Worm (Caenorhabditis elegans) whole organism, L2 larva: Measurements from ENCODE around the gene him-10.
A peak's percentile ranks its signal among the peaks of the same experiment; 100 is the strongest.

Experiments
- F13H6.1 ChIP-seq: sonication (generic microtip); optimal IDR thresholded peaks from 2 replicates; lab custom pipeline; 2016; ENCODE audit warnings: missing genetic modification characterization, missing compliant biosample characterization
- Y55F3AM.14 ChIP-seq: fragments of 200-800 bp; sonication (Bioruptor generic); optimal IDR thresholded peaks from 2 replicates; lab custom pipeline; 2018; ENCODE audit warnings: mild to moderate bottlenecking, missing genetic modification characterization, missing compliant biosample characterization
- aly-2 ChIP-seq: fragments of 150-350 bp; optimal IDR thresholded peaks from 2 replicates; lab custom pipeline; 2014; ENCODE audit warnings: missing biosample characterization, missing genetic modification characterization
- ceh-16 ChIP-seq: fragments of 150-350 bp; optimal IDR thresholded peaks from 2 replicates; lab custom pipeline; 2014; ENCODE audit warnings: missing biosample characterization, missing genetic modification characterization
- ceh-82 ChIP-seq: fragments of 150-350 bp; optimal IDR thresholded peaks from 2 replicates; lab custom pipeline; 2014; ENCODE audit warnings: missing biosample characterization, missing genetic modification characterization
- crh-2 ChIP-seq: sonication (generic microtip); optimal IDR thresholded peaks from 2 replicates; lab custom pipeline; 2017; ENCODE audit warnings: missing biosample characterization, missing genetic modification characterization
- elt-1 ChIP-seq: fragments of 150-350 bp; optimal IDR thresholded peaks from 2 replicates; lab custom pipeline; 2014; ENCODE audit warnings: missing biosample characterization, missing genetic modification characterization
- elt-3 ChIP-seq: sonication (generic microtip); optimal IDR thresholded peaks from 2 replicates; lab custom pipeline; 2017; ENCODE audit warnings: missing biosample characterization, missing genetic modification characterization
- fos-1 ChIP-seq: fragments of 150-350 bp; optimal IDR thresholded peaks from 2 replicates; lab custom pipeline; 2014; ENCODE audit warnings: missing biosample characterization, missing genetic modification characterization
- lin-13 ChIP-seq: fragments of 150-350 bp; optimal IDR thresholded peaks from 2 replicates; lab custom pipeline; 2014; ENCODE audit warnings: missing biosample characterization, missing genetic modification reagents, missing genetic modification characterization
- lin-39 ChIP-seq: fragments of 150-350 bp; optimal IDR thresholded peaks from 2 replicates; lab custom pipeline; 2014; ENCODE audit warnings: missing biosample characterization, missing genetic modification reagents, missing genetic modification characterization
- lsy-2 ChIP-seq, 2 experiments: fragments of 150-350 bp in 1 of 2; sonication (generic microtip) in 1 of 2; optimal IDR thresholded peaks; 2 replicates each; lab custom pipeline; 2014 to 2017; ENCODE audit warnings: missing biosample characterization in 2 of 2, missing genetic modification characterization in 2 of 2
- mab-5 ChIP-seq: fragments of 150-350 bp; optimal IDR thresholded peaks from 2 replicates; lab custom pipeline; 2014; ENCODE audit warnings: missing biosample characterization, missing genetic modification characterization
- mbf-1 ChIP-seq: sonication (generic microtip); optimal IDR thresholded peaks from 2 replicates; lab custom pipeline; 2017; ENCODE audit warnings: missing biosample characterization, missing genetic modification characterization
- mdl-1 ChIP-seq, 2 experiments: fragments of 150-350 bp in 1 of 2; sonication (generic microtip) in 1 of 2; optimal IDR thresholded peaks; 2 replicates each; lab custom pipeline; 2017; ENCODE audit warnings: missing biosample characterization in 2 of 2, missing genetic modification characterization in 2 of 2
- nhr-10 ChIP-seq: sonication (generic microtip); optimal IDR thresholded peaks from 2 replicates; lab custom pipeline; 2017; ENCODE audit warnings: missing biosample characterization, missing genetic modification characterization
- nhr-129 ChIP-seq: fragments of 150-350 bp; optimal IDR thresholded peaks from 2 replicates; lab custom pipeline; 2014; ENCODE audit warnings: missing biosample characterization, missing genetic modification characterization
- nhr-21 ChIP-seq: fragments of 150-350 bp; optimal IDR thresholded peaks from 2 replicates; lab custom pipeline; 2014; ENCODE audit warnings: missing biosample characterization, missing genetic modification characterization
- nhr-23 ChIP-seq: fragments of 150-350 bp; optimal IDR thresholded peaks from 2 replicates; lab custom pipeline; 2014; ENCODE audit warnings: missing biosample characterization, missing genetic modification reagents, missing genetic modification characterization
- nhr-237 ChIP-seq: fragments of 150-350 bp; optimal IDR thresholded peaks from 2 replicates; lab custom pipeline; 2014; ENCODE audit warnings: missing biosample characterization, missing genetic modification characterization
- nhr-25 ChIP-seq: fragments of 150-350 bp; sonication (generic microtip); optimal IDR thresholded peaks from 3 replicates; lab custom pipeline; 2014; ENCODE audit warnings: missing biosample characterization, missing genetic modification characterization
- nhr-6 ChIP-seq: fragments of 150-350 bp; optimal IDR thresholded peaks from 2 replicates; lab custom pipeline; 2014; ENCODE audit warnings: missing biosample characterization, missing genetic modification characterization
- peb-1 ChIP-seq: fragments of 150-350 bp; optimal IDR thresholded peaks from 2 replicates; lab custom pipeline; 2014; ENCODE audit warnings: missing biosample characterization, missing genetic modification characterization
- sem-4 ChIP-seq: fragments of 150-350 bp; optimal IDR thresholded peaks from 2 replicates; lab custom pipeline; 2014; ENCODE audit warnings: missing biosample characterization, missing genetic modification reagents, missing genetic modification characterization
- skn-1 ChIP-seq: sonication (generic microtip); optimal IDR thresholded peaks from 2 replicates; lab custom pipeline; 2017; ENCODE audit warnings: missing biosample characterization, missing genetic modification characterization
- sma-3 ChIP-seq: sonication (generic microtip); optimal IDR thresholded peaks from 2 replicates; lab custom pipeline; 2016; ENCODE audit warnings: missing genetic modification reagents, missing genetic modification characterization, missing compliant biosample characterization
- sma-9 ChIP-seq, 2 experiments: fragments of 150-350 bp in 1 of 2; sonication (generic microtip) in 1 of 2; optimal IDR thresholded peaks; 2 replicates each; lab custom pipeline; 2014 to 2016; ENCODE audit warnings: missing genetic modification characterization in 2 of 2, mild to moderate bottlenecking in 1 of 2, missing biosample characterization in 1 of 2, missing compliant biosample characterization in 1 of 2, missing genetic modification reagents in 1 of 2, moderate library complexity in 1 of 2
- snpc-4 ChIP-seq: fragments of 150-350 bp; optimal IDR thresholded peaks from 2 replicates; lab custom pipeline; 2014; ENCODE audit warnings: missing biosample characterization, missing genetic modification characterization
- unc-55 ChIP-seq: fragments of 150-350 bp; sonication (generic microtip); optimal IDR thresholded peaks from 3 replicates; lab custom pipeline; 2014; ENCODE audit warnings: missing biosample characterization, missing genetic modification reagents, missing genetic modification characterization
- unc-62 ChIP-seq: fragments of 150-350 bp; optimal IDR thresholded peaks from 2 replicates; lab custom pipeline; 2014; ENCODE audit warnings: missing biosample characterization, missing genetic modification reagents, missing genetic modification characterization
- zag-1 ChIP-seq: fragments of 150-350 bp; optimal IDR thresholded peaks from 2 replicates; lab custom pipeline; 2014; ENCODE audit warnings: missing biosample characterization, missing genetic modification characterization
- ztf-1 ChIP-seq: fragments of 200-800 bp; sonication (Bioruptor generic); conservative IDR thresholded peaks from 2 replicates; pipeline ENCODE4 v1.3.6; 2022; ENCODE audit warnings: missing genetic modification characterization, missing compliant biosample characterization

him-10 gene

DNA sequence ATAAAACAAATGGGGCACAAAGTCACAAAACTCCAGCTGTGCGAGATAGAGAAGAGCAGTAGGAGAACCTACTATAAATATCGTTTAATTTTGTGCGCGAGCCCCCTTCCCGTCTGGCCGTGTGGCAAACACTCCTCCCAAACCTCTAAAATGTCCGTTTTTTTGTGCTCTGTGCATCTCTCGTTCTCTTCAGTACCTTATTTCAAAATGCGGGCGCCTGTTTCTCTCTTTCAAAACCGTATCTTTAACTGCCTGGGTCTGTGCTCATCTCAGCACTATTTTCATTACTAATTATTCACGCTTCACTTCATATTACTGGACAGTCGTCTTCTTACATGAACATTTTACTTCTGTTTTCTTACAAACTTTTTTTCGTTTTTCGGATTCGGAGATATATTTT lies 7.0 kb downstream of the him-10 start:
- TF ChIP-seq crh-2 (tag; lab: Kevin White, UChicago) (no peak), fos-1 (tag; lab: Kevin White, UChicago) (peak; percentile 35)

- TF ChIP-seq ceh-82 (tag; lab: Kevin White, UChicago) (no peak), nhr-237 (tag; lab: Kevin White, UChicago) (no peak), lin-13 (GFP tag; lab: Kevin White, UChicago) (no peak), sem-4 (tag; lab: Kevin White, UChicago) (no peak), nhr-6 (tag; lab: Kevin White, UChicago) (no peak), snpc-4 (tag; lab: Kevin White, UChicago) (no peak), aly-2 (no peak), nhr-129 (tag; lab: Kevin White, UChicago) (no peak), nhr-23 (no peak), lin-39 (tag; lab: Kevin White, UChicago) (no peak)
Observed at ce11 chrIII:5811957-5812356, 8.9 kb downstream of the him-10 start.

DNA sequence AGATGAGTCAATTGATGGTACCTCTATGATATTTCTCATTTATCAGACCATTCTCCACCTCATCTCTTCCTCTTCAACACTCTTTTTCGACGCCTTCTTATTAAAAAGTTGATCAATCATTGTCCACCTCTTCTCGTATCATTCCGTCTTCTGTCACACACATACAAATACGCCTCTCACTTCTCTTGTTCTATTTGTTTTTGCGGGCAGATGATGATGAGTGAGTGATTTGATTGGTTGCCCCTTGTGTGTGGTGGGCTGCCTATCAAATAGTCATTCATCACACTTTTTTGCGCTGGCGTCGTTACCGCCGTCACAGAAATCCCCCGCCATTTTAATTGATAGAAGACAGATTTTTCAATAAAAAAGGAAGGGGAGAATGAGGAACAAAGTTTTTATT lies 9.6 kb downstream of the him-10 start:
- TF ChIP-seq mab-5 (no peak), nhr-23 (no peak), lsy-2 (tag; optimal IDR thresholded peaks at IDR 0.05; lab: Kevin White, UChicago) (no peak), unc-55 (GFP tag; lab: Kevin White, UChicago) (no peak), sem-4 (tag; lab: Kevin White, UChicago) (no peak), fos-1 (tag; lab: Kevin White, UChicago) (peak; percentile 42), unc-62 (GFP tag; lab: Kevin White, UChicago) (no peak), mdl-1 (tag; optimal IDR thresholded peaks at IDR 0.05; lab: Kevin White, UChicago) (no peak), elt-1 (tag; lab: Kevin White, UChicago) (no peak), peb-1 (no peak), F13H6.1 (peak; percentile 9), nhr-25 (peak; percentile 33), mbf-1 (no peak), nhr-10 (no peak), elt-3 (tag; lab: Kevin White, UChicago) (no peak), nhr-21 (tag; lab: Kevin White, UChicago) (peak; percentile 33), sma-3 (GFP tag; lab: Kevin White, UChicago) (peak; percentile 75), sma-9 (GFP tag; optimal IDR thresholded peaks at IDR 0.05; lab: Kevin White, UChicago) (peak; percentile 21), sma-9 (tag; optimal IDR thresholded peaks at IDR 0.05; lab: Kevin White, UChicago) (no peak)

ce11 chrIII:5813501-5813900 lies 10.4 kb downstream of the him-10 start:
- TF ChIP-seq nhr-10 (no peak), Y55F3AM.14 (no peak), sem-4 (tag; lab: Kevin White, UChicago) (peak; percentile 2)

DNA sequence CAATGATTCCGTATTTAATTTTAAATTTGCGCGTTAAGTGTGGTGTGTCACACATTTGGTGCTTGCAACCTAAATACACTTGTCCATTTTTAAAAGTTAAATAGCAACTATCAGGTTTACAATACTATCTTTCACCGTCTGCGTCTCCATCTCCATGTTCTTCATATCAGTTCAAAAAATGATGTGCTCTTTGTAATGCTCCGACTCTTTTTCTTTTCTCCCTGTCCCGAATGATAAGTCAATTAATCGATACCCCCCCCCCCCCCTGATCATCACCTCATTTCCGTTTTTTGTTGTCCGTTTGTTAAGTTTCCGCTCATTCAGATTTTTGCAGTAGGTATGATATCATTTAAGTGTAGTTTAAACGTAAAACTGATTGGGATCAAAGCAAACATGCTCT lies 11.0 kb downstream of the him-10 start:
- TF ChIP-seq sma-9 (GFP tag; optimal IDR thresholded peaks at IDR 0.05; lab: Kevin White, UChicago) (peak; percentile 64), sma-9 (tag; optimal IDR thresholded peaks at IDR 0.05; lab: Kevin White, UChicago) (no peak), nhr-21 (tag; lab: Kevin White, UChicago) (no peak), fos-1 (tag; lab: Kevin White, UChicago) (peak; percentile 25)

- TF ChIP-seq nhr-129 (tag; lab: Kevin White, UChicago) (no peak), sma-3 (GFP tag; lab: Kevin White, UChicago) (peak; percentile 34), sma-9 (GFP tag; optimal IDR thresholded peaks at IDR 0.05; lab: Kevin White, UChicago) (peak; percentile 48), sma-9 (tag; optimal IDR thresholded peaks at IDR 0.05; lab: Kevin White, UChicago) (no peak), skn-1 (tag; lab: Kevin White, UChicago) (no peak), ceh-16 (tag; lab: Kevin White, UChicago) (no peak), Y55F3AM.14 (no peak), mab-5 (no peak), sem-4 (tag; lab: Kevin White, UChicago) (no peak), F13H6.1 (peak; percentile 11), nhr-25 (peak; percentile 6), nhr-6 (tag; lab: Kevin White, UChicago) (no peak), zag-1 (tag; lab: Kevin White, UChicago) (no peak), ztf-1 (no peak), nhr-21 (tag; lab: Kevin White, UChicago) (peak; percentile 15), nhr-23 (no peak)
Observed at ce11 chrIII:5814799-5815198, 11.7 kb downstream of the him-10 start, which contains the start of gene R12B2.7. Gene R12B2.7, plus strand, starts transcription at chrIII:5815045.
